Fruit fly (Drosophila melanogaster): ENCODE data around the gene tal-2A.

DNA sequence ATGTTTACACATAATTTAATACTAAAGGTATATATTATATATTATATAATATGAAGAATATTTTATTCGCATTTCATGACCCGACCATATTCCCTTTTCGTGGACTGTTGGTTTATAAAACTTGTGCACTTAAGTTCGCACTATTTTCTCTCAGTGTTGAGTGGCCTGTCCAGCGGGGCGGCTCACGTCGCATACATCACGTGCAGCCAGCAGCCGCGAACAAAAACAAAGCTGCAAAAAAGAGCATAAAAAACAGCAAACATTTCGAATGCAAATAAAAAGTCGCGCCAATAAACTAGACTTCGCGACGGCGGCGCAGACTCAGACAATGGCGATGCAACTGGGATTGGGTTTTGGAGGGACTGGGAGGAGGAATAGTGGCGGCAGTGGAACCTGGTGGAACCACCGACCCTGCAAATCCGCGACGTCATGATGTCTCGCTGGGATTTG, 32.4 kb downstream of the tal-2A start:
- peak; percentile 90 for TF ChIP-seq CG34367 (tag; optimal IDR thresholded peaks at IDR 0.05)
- peak; percentile 91 for TF ChIP-seq CG4496 (GFP tag; IDR thresholded peaks at IDR 0.05)
- TF ChIP-seq CG13204 (GFP tag; optimal IDR thresholded peaks at IDR 0.05), result peak; percentile 89
- TF ChIP-seq CG8159 (tag; optimal IDR thresholded peaks at IDR 0.05), result peak; percentile 87

Measured in whole organism, pupa.